Worm (Caenorhabditis elegans): ENCODE data around the gene T01B4.3.

The T01B4.3 gene

DNA sequence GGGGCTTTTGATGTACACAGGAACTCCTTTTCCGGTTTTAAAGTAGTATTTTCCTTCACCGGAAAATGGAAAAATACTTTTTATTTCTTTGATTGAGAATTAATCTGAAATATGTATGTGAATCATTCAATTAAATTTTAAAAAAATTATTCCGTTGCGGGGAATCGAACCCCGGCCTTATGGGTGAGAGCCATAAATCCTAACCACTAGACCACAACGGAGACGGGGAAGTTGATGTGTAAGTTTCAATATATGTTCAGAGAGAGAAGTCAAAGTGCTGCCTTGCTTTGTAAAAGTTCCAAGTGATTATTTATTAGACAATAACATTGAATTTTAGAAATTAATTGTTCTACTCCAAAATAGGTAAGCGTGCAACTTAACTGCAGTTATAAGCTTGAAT lies 46.4 kb downstream of the T01B4.3 start (continued):
- peak; percentile 41 to 86 for TF ChIP-seq daf-16 (GFP tag; optimal IDR thresholded peaks at IDR 0.05)
- peak; percentile 56 for TF ChIP-seq daf-16 (tag; optimal IDR thresholded peaks at IDR 0.05)
- no peak for TF ChIP-seq ceh-28 (tag; optimal IDR thresholded peaks at IDR 0.05)
- TF ChIP-seq unc-130 (GFP tag; optimal IDR thresholded peaks at IDR 0.05), result no peak
- TF ChIP-seq F49E8.2 (tag; optimal IDR thresholded peaks at IDR 0.05; ENCODE audit: borderline replicate concordance), result peak; percentile 15
- no peak for TF ChIP-seq ceh-62 (tag; optimal IDR thresholded peaks at IDR 0.05)
- TF ChIP-seq lim-7 (GFP tag; IDR thresholded peaks at IDR 0.05), result peak; percentile 86
- TF ChIP-seq F10B5.3 (tag; optimal IDR thresholded peaks at IDR 0.05), result no peak
- TF ChIP-seq jun-1 (tag; optimal IDR thresholded peaks at IDR 0.05), result no peak
- no peak for TF ChIP-seq nhr-42 (GFP tag; IDR thresholded peaks at IDR 0.05)
- peak; percentile 11 for TF ChIP-seq F37D6.2 (tag; optimal IDR thresholded peaks at IDR 0.05)
- peak; percentile 52; the same call in 1 of the 2 replicates for TF ChIP-seq saeg-2 (GFP tag; IDR thresholded peaks at IDR 0.05)
- TF ChIP-seq madf-5 (GFP tag; IDR thresholded peaks at IDR 0.05), result peak in 1 of 2 experiments; percentile 73; a peak in 1 of 4 replicates
- no peak for TF ChIP-seq nhr-77 (tag; optimal IDR thresholded peaks at IDR 0.05)
- TF ChIP-seq nhr-111 (GFP tag; optimal IDR thresholded peaks at IDR 0.05), result no peak
- TF ChIP-seq dmd-6 (GFP tag; IDR thresholded peaks at IDR 0.05), result peak; percentile 43
- TF ChIP-seq pqm-1 (tag; optimal IDR thresholded peaks at IDR 0.05), result no peak
- TF ChIP-seq spr-1 (tag; optimal IDR thresholded peaks at IDR 0.05), result peak; percentile 4
- peak; percentile 51; the same call in 1 of the 2 replicates for TF ChIP-seq ceh-44 (GFP tag; IDR thresholded peaks at IDR 0.05)
- TF ChIP-seq ceh-20 (GFP tag; IDR thresholded peaks at IDR 0.05), result peak; percentile 22; the same call in 1 of the 2 replicates
- TF ChIP-seq ama-1 (optimal IDR thresholded peaks at IDR 0.05), result no peak
- TF ChIP-seq nhr-76 (tag; optimal IDR thresholded peaks at IDR 0.05), result no peak
- TF ChIP-seq Y5F2A.4 (GFP tag; optimal IDR thresholded peaks at IDR 0.05), result no peak
- TF ChIP-seq spr-3 (GFP tag; optimal IDR thresholded peaks at IDR 0.05), result no peak
- peak; percentile 65 for TF ChIP-seq mes-2 (tag; optimal IDR thresholded peaks at IDR 0.05; ENCODE audit: poor library complexity, severe bottlenecking)
- peak in 1 of 2 experiments; percentile 4 for TF ChIP-seq hif-1 (tag; optimal IDR thresholded peaks at IDR 0.05)
- TF ChIP-seq zip-2 (tag; optimal IDR thresholded peaks at IDR 0.05), result no peak
- TF ChIP-seq lin-15B (tag; optimal IDR thresholded peaks at IDR 0.05), result no peak
- no peak for TF ChIP-seq D1046.2 (GFP tag; IDR thresholded peaks at IDR 0.05)
- TF ChIP-seq nhr-41 (GFP tag; IDR thresholded peaks at IDR 0.05), result peak; percentile 34; the same call in 1 of the 2 replicates
- peak; percentile 63 for TF ChIP-seq ctbp-1 (GFP tag; IDR thresholded peaks at IDR 0.05)
- TF ChIP-seq snpc-1.2 (GFP tag; IDR thresholded peaks at IDR 0.05), result peak; percentile 75
- no peak for TF ChIP-seq T20F7.1 (GFP tag; optimal IDR thresholded peaks at IDR 0.05)
- TF ChIP-seq egl-43 (GFP tag; IDR thresholded peaks at IDR 0.05), result peak; percentile 83
- no peak for TF ChIP-seq lin-1 (GFP tag; IDR thresholded peaks at IDR 0.05)
- TF ChIP-seq nhr-237 (tag; optimal IDR thresholded peaks at IDR 0.05), result no peak
- TF ChIP-seq dmd-8 (GFP tag; IDR thresholded peaks at IDR 0.05), result peak; percentile 70; the same call in 1 of the 2 replicates
- TF ChIP-seq tag-97 (GFP tag; IDR thresholded peaks at IDR 0.05), result no peak
- no peak for TF ChIP-seq nhr-11 (tag; optimal IDR thresholded peaks at IDR 0.05)
- TF ChIP-seq hlh-11 (tag; optimal IDR thresholded peaks at IDR 0.05), result peak; percentile 43
- no peak for TF ChIP-seq sdz-12 (GFP tag; optimal IDR thresholded peaks at IDR 0.05)
- peak; percentile 61 for TF ChIP-seq aha-1 (tag)
- no peak for TF ChIP-seq ZK546.5 (tag; optimal IDR thresholded peaks at IDR 0.05)
- TF ChIP-seq lin-29 (GFP tag; IDR thresholded peaks at IDR 0.05), result no peak
- 0 out of 2 replicates have a peak, but pooled peaks have one; percentile 34 for TF ChIP-seq F44E2.7 (GFP tag; IDR thresholded peaks at IDR 0.05)
- no peak for TF ChIP-seq mdl-1 (tag; optimal IDR thresholded peaks at IDR 0.05)
- no peak for TF ChIP-seq fkh-10 (GFP tag; optimal IDR thresholded peaks at IDR 0.05)
- TF ChIP-seq hlh-30 (tag; optimal IDR thresholded peaks at IDR 0.05; ENCODE audit: insufficient read depth), result peak; percentile 50
- peak; percentile 45; the same call in 1 of the 2 replicates for TF ChIP-seq T26A8.4 (GFP tag; IDR thresholded peaks at IDR 0.05)
- TF ChIP-seq nhr-25 (tag; optimal IDR thresholded peaks at IDR 0.05; ENCODE audit: borderline replicate concordance, insufficient read depth), result no peak
- TF ChIP-seq nhr-6 (tag; optimal IDR thresholded peaks at IDR 0.05), result no peak
- no peak for TF ChIP-seq mxl-3 (GFP tag; optimal IDR thresholded peaks at IDR 0.05)
